Fruit fly (Drosophila melanogaster) whole organism, wandering third instar larva: Measurements from ENCODE around the gene CG32087.
A peak's percentile ranks its signal among the peaks of the same experiment; 100 is the strongest.

Experiments
- Abd-B ChIP-seq: fragments of >200 bp; optimal IDR thresholded peaks from 2 replicates; lab custom pipeline; 2017; ENCODE audit warnings: missing biosample characterization, missing genetic modification characterization
- CG9705 ChIP-seq: fragments of 200-800 bp; sonication (Bioruptor generic); optimal IDR thresholded peaks from 2 replicates; lab custom pipeline; 2018; ENCODE audit warnings: missing biosample characterization, mild to moderate bottlenecking, missing genetic modification characterization
- CrebA ChIP-seq: fragments of 200-800 bp; sonication (Bioruptor generic); optimal IDR thresholded peaks from 2 replicates; lab custom pipeline; 2016; ENCODE audit warnings: missing biosample characterization, mild to moderate bottlenecking, missing genetic modification characterization, borderline replicate concordance
- Dfd ChIP-seq: fragments of >200 bp; optimal IDR thresholded peaks from 2 replicates; lab custom pipeline; 2017; ENCODE audit warnings: missing biosample characterization, missing genetic modification characterization
- Dif ChIP-seq: fragments of 200-275, 200-300 bp; sonication (Bioruptor generic); optimal IDR thresholded peaks from 2 replicates; lab custom pipeline; 2018; ENCODE audit warnings: missing biosample characterization, missing genetic modification characterization; ENCODE audit not compliant: partially characterized antibody
- GATAd ChIP-seq: sonication (Bioruptor generic); optimal IDR thresholded peaks from 2 replicates; lab custom pipeline; 2016; ENCODE audit warnings: missing biosample characterization, missing genetic modification characterization
- Hr78 ChIP-seq: fragments of >200 bp; optimal IDR thresholded peaks from 2 replicates; lab custom pipeline; 2017; ENCODE audit warnings: missing biosample characterization, missing genetic modification characterization
- Hr83 ChIP-seq: fragments of 200-300 bp; sonication (Bioruptor generic); optimal IDR thresholded peaks from 2 replicates; lab custom pipeline; 2016; ENCODE audit warnings: missing biosample characterization, mild to moderate bottlenecking, missing genetic modification characterization, moderate library complexity; ENCODE audit not compliant: poor library complexity, severe bottlenecking
- Mio ChIP-seq: sonication (Bioruptor generic); optimal IDR thresholded peaks from 2 replicates; lab custom pipeline; 2016; ENCODE audit warnings: missing biosample characterization, missing genetic modification characterization
- Myc ChIP-seq: fragments of >200 bp; optimal IDR thresholded peaks from 2 replicates; lab custom pipeline; 2017
- N ChIP-seq: fragments of >200 bp; optimal IDR thresholded peaks from 2 replicates; lab custom pipeline; 2018; ENCODE audit warnings: missing biosample characterization, missing external identifiers, missing genetic modification characterization
- OdsH ChIP-seq: fragments of 200-800 bp; sonication (Bioruptor generic); optimal IDR thresholded peaks from 2 replicates; lab custom pipeline; 2016; ENCODE audit warnings: missing biosample characterization, mild to moderate bottlenecking, missing genetic modification characterization
- Rel ChIP-seq, 2 experiments: fragments of 200-800 bp; sonication (Bioruptor generic) in 1 of 2; optimal IDR thresholded peaks; 2 replicates in 1 of 2; 3 replicates in 1 of 2; lab custom pipeline; 2016 to 2019; ENCODE audit warnings: mild to moderate bottlenecking in 2 of 2, missing biosample characterization in 2 of 2, missing genetic modification characterization in 2 of 2, moderate library complexity in 1 of 2
- Sp1 ChIP-seq: fragments of 200-800 bp; sonication (Bioruptor generic); optimal IDR thresholded peaks from 3 replicates; lab custom pipeline; 2019; ENCODE audit warnings: missing biosample characterization, mild to moderate bottlenecking, missing genetic modification characterization, moderate library complexity
- Vsx2 ChIP-seq: fragments of 200-300, 225-300 bp; sonication (Bioruptor generic); optimal IDR thresholded peaks from 2 replicates; lab custom pipeline; 2018; ENCODE audit warnings: missing biosample characterization, missing genetic modification characterization; ENCODE audit not compliant: partially characterized antibody
- br ChIP-seq: fragments of 200-800 bp; sonication (Bioruptor generic); optimal IDR thresholded peaks from 2 replicates; lab custom pipeline; 2016; ENCODE audit warnings: missing biosample characterization, missing genetic modification characterization
- brk ChIP-seq: fragments of 200-800 bp; sonication (Bioruptor generic); optimal IDR thresholded peaks from 2 replicates; lab custom pipeline; 2016; ENCODE audit warnings: missing biosample characterization, mild to moderate bottlenecking, missing genetic modification characterization
- dl ChIP-seq, 2 experiments: fragments of 175-275, 200-275 bp in 1 of 2; fragments of 200-275 bp in 1 of 2; sonication (Bioruptor generic); optimal IDR thresholded peaks; lab custom pipeline; 2018; ENCODE audit warnings: mild to moderate bottlenecking in 2 of 2, missing biosample characterization in 2 of 2, missing genetic modification characterization in 2 of 2, moderate library complexity in 2 of 2; ENCODE audit not compliant: partially characterized antibody in 2 of 2, insufficient read depth in 1 of 2
- dmrt93B ChIP-seq: fragments of 200-800 bp; sonication (Bioruptor generic); optimal IDR thresholded peaks from 2 replicates; lab custom pipeline; 2018; ENCODE audit warnings: missing biosample characterization, mild to moderate bottlenecking, missing genetic modification characterization
- dsf ChIP-seq: sonication (Bioruptor generic); optimal IDR thresholded peaks from 2 replicates; lab custom pipeline; 2016; ENCODE audit warnings: missing biosample characterization, missing genetic modification characterization, borderline replicate concordance
- ey ChIP-seq: fragments of 200-800 bp; sonication (Bioruptor generic); optimal IDR thresholded peaks from 2 replicates; lab custom pipeline; 2016; ENCODE audit warnings: missing biosample characterization, missing genetic modification characterization
- fru ChIP-seq: fragments of 200-800 bp; sonication (Bioruptor generic); optimal IDR thresholded peaks from 3 replicates; lab custom pipeline; 2016; ENCODE audit warnings: missing biosample characterization, mild to moderate bottlenecking, missing genetic modification characterization
- h ChIP-seq: fragments of 200-800 bp; sonication (Bioruptor generic); optimal IDR thresholded peaks from 3 replicates; lab custom pipeline; 2016; ENCODE audit warnings: missing biosample characterization, mild to moderate bottlenecking, missing genetic modification characterization
- jim ChIP-seq: fragments of 175-275, 200-325 bp; sonication (Bioruptor generic); optimal IDR thresholded peaks from 2 replicates; lab custom pipeline; 2016; ENCODE audit warnings: missing biosample characterization, mild to moderate bottlenecking, missing genetic modification characterization
- lola ChIP-seq: fragments of >200 bp; optimal IDR thresholded peaks from 2 replicates; lab custom pipeline; 2017; ENCODE audit warnings: missing biosample characterization, missing genetic modification characterization
- pan ChIP-seq: fragments of >200 bp; optimal IDR thresholded peaks from 2 replicates; lab custom pipeline; 2017
- psq ChIP-seq: fragments of 200-800 bp; sonication (Bioruptor generic); optimal IDR thresholded peaks from 3 replicates; lab custom pipeline; 2017; ENCODE audit warnings: missing biosample characterization, mild to moderate bottlenecking, missing genetic modification characterization, moderate library complexity
- rgr ChIP-seq: fragments of 200-800 bp; sonication (Bioruptor generic); optimal IDR thresholded peaks from 3 replicates; lab custom pipeline; 2016; ENCODE audit warnings: missing biosample characterization, mild to moderate bottlenecking, missing genetic modification characterization
- sage ChIP-seq: fragments of 200-800 bp; sonication (Bioruptor generic); optimal IDR thresholded peaks from 2 replicates; lab custom pipeline; 2016; ENCODE audit warnings: missing biosample characterization, mild to moderate bottlenecking, missing genetic modification characterization
- sv ChIP-seq: fragments of 200-800 bp; sonication (Bioruptor generic); optimal IDR thresholded peaks from 3 replicates; lab custom pipeline; 2016; ENCODE audit warnings: missing biosample characterization, missing genetic modification characterization
- tai ChIP-seq: sonication (Bioruptor generic); optimal IDR thresholded peaks from 2 replicates; lab custom pipeline; 2016; ENCODE audit warnings: missing biosample characterization, missing genetic modification characterization
- usp ChIP-seq: fragments of >200 bp; optimal IDR thresholded peaks from 2 replicates; lab custom pipeline; 2017; ENCODE audit warnings: missing biosample characterization, missing genetic modification characterization
- woc ChIP-seq: sonication (Bioruptor generic); optimal IDR thresholded peaks from 2 replicates; lab custom pipeline; 2016; ENCODE audit warnings: missing biosample characterization, mild to moderate bottlenecking, missing genetic modification characterization

The CG32087 gene

dm6 chr3L:11711789-11712188, 20.2 kb upstream of the CG32087 start:
- no peak for TF ChIP-seq lola (GFP tag; lab: Kevin White, UChicago)
- TF ChIP-seq dmrt93B (GFP tag; lab: Kevin White, UChicago), result no peak
- TF ChIP-seq N, result no peak
- no peak for TF ChIP-seq Hr83 (GFP tag; lab: Kevin White, UChicago)
- TF ChIP-seq dl (GFP tag; optimal IDR thresholded peaks at IDR 0.05; lab: Kevin White, UChicago; ENCODE audit: insufficient read depth in 1 of 2, partially characterized antibody in 2 of 2), result no peak
- no peak for TF ChIP-seq rgr (GFP tag; lab: Kevin White, UChicago)
- no peak for TF ChIP-seq sage (GFP tag; lab: Kevin White, UChicago)
- no peak for TF ChIP-seq GATAd
- no peak for TF ChIP-seq sv (GFP tag; lab: Kevin White, UChicago)
- no peak for TF ChIP-seq brk (GFP tag; lab: Kevin White, UChicago)
- no peak for TF ChIP-seq woc (GFP tag; lab: Kevin White, UChicago)
- TF ChIP-seq usp, result no peak
- TF ChIP-seq dsf (GFP tag; lab: Kevin White, UChicago), result no peak
- TF ChIP-seq Myc, result no peak
- no peak for TF ChIP-seq jim (GFP tag; lab: Kevin White, UChicago)

dm6 chr3L:11712839-11713238, 19.1 kb upstream of the CG32087 start:
- no peak for TF ChIP-seq Sp1 (GFP tag; lab: Kevin White, UChicago)
- no peak for TF ChIP-seq CrebA (GFP tag; lab: Kevin White, UChicago)
- TF ChIP-seq Mio, result no peak
- TF ChIP-seq Hr83 (GFP tag; lab: Kevin White, UChicago), result no peak
- no peak for TF ChIP-seq Abd-B
- no peak for TF ChIP-seq GATAd
- TF ChIP-seq Rel (GFP tag; optimal IDR thresholded peaks at IDR 0.05; lab: Kevin White, UChicago), result no peak
- TF ChIP-seq Rel (tag; optimal IDR thresholded peaks at IDR 0.05; lab: Kevin White, UChicago), result no peak
- TF ChIP-seq dmrt93B (GFP tag; lab: Kevin White, UChicago), result no peak
- no peak for TF ChIP-seq br (GFP tag; lab: Kevin White, UChicago)
- no peak for TF ChIP-seq psq (GFP tag; lab: Kevin White, UChicago)
- no peak for TF ChIP-seq ey
- TF ChIP-seq Vsx2 (GFP tag; lab: Kevin White, UChicago), result no peak
- no peak for TF ChIP-seq Dfd (GFP tag; lab: Kevin White, UChicago)
- no peak for TF ChIP-seq tai
- TF ChIP-seq CG9705 (GFP tag; lab: Kevin White, UChicago), result no peak
- no peak for TF ChIP-seq sage (GFP tag; lab: Kevin White, UChicago)
- no peak for TF ChIP-seq brk (GFP tag; lab: Kevin White, UChicago)
- TF ChIP-seq rgr (GFP tag; lab: Kevin White, UChicago), result no peak
- no peak for TF ChIP-seq pan (lab: Kevin White, UChicago)
- TF ChIP-seq, all 38 proteins: peak for 0

DNA sequence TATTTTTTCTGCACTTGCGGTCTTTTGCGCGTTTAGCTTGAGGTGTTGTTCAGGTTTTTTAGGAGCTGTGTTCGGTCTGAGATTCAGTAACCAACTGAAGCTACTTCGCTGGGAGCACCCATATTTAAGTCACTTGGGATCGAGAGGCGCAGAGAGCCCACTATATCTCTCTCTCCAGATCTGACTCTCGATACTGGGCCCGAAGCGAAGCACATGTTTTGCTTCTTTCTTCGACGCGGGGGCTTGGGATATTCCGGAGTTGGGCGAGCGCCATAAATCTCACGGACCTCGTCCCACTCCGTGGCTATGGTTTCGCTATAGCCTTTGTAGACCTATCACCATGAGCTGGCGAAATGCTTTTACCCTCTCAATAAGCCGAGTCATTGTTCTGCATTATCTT, 16.8 kb upstream of the CG32087 start, which contains the start of gene CG14132:
Gene CG14132, minus strand, starts transcription at position 99 of the 400 bp plus-strand sequence.
- TF ChIP-seq Dif (peak; percentile 66), ey (no peak), OdsH (GFP tag; lab: Kevin White, UChicago) (no peak), GATAd (no peak), fru (peak; percentile 2), Hr78 (GFP tag; lab: Kevin White, UChicago) (no peak), dl (GFP tag; optimal IDR thresholded peaks at IDR 0.05; lab: Kevin White, UChicago; ENCODE audit: insufficient read depth in 1 of 2, partially characterized antibody in 2 of 2) (peak; percentile 11 to 34), N (no peak), Rel (GFP tag; optimal IDR thresholded peaks at IDR 0.05; lab: Kevin White, UChicago) (no peak), Rel (tag; optimal IDR thresholded peaks at IDR 0.05; lab: Kevin White, UChicago) (peak; percentile 3), psq (GFP tag; lab: Kevin White, UChicago) (no peak)

DNA sequence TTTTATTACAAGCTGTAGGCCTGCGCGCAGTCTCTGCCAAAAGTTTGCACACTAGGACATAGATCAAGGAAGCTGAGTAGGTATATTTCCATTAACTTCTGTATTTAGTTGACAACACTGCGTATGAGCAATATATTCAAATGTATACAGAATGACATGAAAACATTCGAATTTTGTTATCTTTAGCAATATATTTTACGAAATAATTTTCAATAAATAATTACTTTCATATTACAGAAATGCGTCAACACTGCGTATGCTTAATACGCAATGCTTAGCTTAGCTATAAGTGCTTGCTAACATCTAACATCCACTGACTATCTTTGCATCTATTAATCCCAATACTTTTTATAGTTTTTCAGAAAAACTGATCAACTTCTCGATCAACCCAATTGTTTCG, 15.6 kb upstream of the CG32087 start:
- TF ChIP-seq pan (lab: Kevin White, UChicago) (no peak), Dfd (GFP tag; lab: Kevin White, UChicago) (peak; percentile 56)

- TF ChIP-seq h (GFP tag; lab: Kevin White, UChicago) (peak; percentile 37), dl (GFP tag; optimal IDR thresholded peaks at IDR 0.05; lab: Kevin White, UChicago; ENCODE audit: insufficient read depth in 1 of 2, partially characterized antibody in 2 of 2) (peak in 1 of 2 experiments; percentile 15), jim (GFP tag; lab: Kevin White, UChicago) (no peak)
Measured at dm6 chr3L:11716899-11717298, 15.0 kb upstream of the CG32087 start.
